Fruit fly (Drosophila melanogaster) whole organism, prepupa: Measurements from ENCODE around the gene CG33640.

Experiments
- Blimp-1 ChIP-seq: fragments of 200-800 bp; sonication (Bioruptor generic); optimal IDR thresholded peaks from 3 replicates; lab custom pipeline; 2017; ENCODE audit warnings: missing biosample characterization, missing genetic modification characterization, mild to moderate bottlenecking, moderate library complexity, missing genetic modification reagents
- CG10631 ChIP-seq: fragments of 200-800 bp; sonication (Bioruptor generic); optimal IDR thresholded peaks from 2 replicates; lab custom pipeline; 2016; ENCODE audit warnings: missing biosample characterization, missing genetic modification characterization
- CG10669 ChIP-seq: fragments of 200-800 bp; sonication (Bioruptor generic); optimal IDR thresholded peaks from 3 replicates; lab custom pipeline; 2018; ENCODE audit warnings: missing biosample characterization, mild to moderate bottlenecking, missing genetic modification characterization, moderate library complexity
- CG11294 ChIP-seq: fragments of 200-800 bp; sonication (Bioruptor generic); IDR thresholded peaks from 2 replicates; pipeline ENCODE4 v1.3.6; 2022; ENCODE audit warnings: missing biosample characterization, missing genetic modification characterization
- CG11762 ChIP-seq: fragments of 200-800 bp; sonication (Bioruptor generic); optimal IDR thresholded peaks from 3 replicates; lab custom pipeline; 2016; ENCODE audit warnings: missing biosample characterization, missing genetic modification characterization; ENCODE audit not compliant: insufficient read depth
- CG11902 ChIP-seq: fragments of 200-800 bp; sonication (Bioruptor generic); optimal IDR thresholded peaks from 3 replicates; lab custom pipeline; 2016; ENCODE audit warnings: missing biosample characterization, missing genetic modification characterization
- CG15336 ChIP-seq: fragments of 200-800 bp; sonication (Bioruptor generic); IDR thresholded peaks from 2 replicates; pipeline ENCODE4 v1.3.6; 2022; ENCODE audit warnings: missing biosample characterization, missing genetic modification characterization
- CG1621 ChIP-seq: fragments of 200-800 bp; sonication (Bioruptor generic); optimal IDR thresholded peaks from 3 replicates; lab custom pipeline; 2018; ENCODE audit warnings: missing biosample characterization, mild to moderate bottlenecking, missing genetic modification characterization
- CG16779 ChIP-seq: fragments of 200-800 bp; sonication (Bioruptor generic); optimal IDR thresholded peaks from 3 replicates; lab custom pipeline; 2017; ENCODE audit warnings: missing biosample characterization, mild to moderate bottlenecking, missing genetic modification characterization
- CG3032 ChIP-seq: fragments of 200-800 bp; optimal IDR thresholded peaks from 2 replicates; lab custom pipeline; 2019; ENCODE audit warnings: missing biosample characterization, mild to moderate bottlenecking, missing genetic modification characterization, moderate library complexity
- CG31627 ChIP-seq: fragments of 200-800 bp; sonication (Bioruptor generic); optimal IDR thresholded peaks from 3 replicates; lab custom pipeline; 2016; ENCODE audit warnings: missing biosample characterization, missing genetic modification characterization
- CG32006 ChIP-seq: fragments of 200-800 bp; sonication (Bioruptor generic); optimal IDR thresholded peaks from 3 replicates; lab custom pipeline; 2017; ENCODE audit warnings: missing biosample characterization, mild to moderate bottlenecking, missing genetic modification characterization
- CG34406 ChIP-seq: fragments of 200-800 bp; sonication (Bioruptor generic); optimal IDR thresholded peaks from 3 replicates; lab custom pipeline; 2016; ENCODE audit warnings: missing biosample characterization, missing genetic modification characterization
- CG4318 ChIP-seq: fragments of 200-800 bp; sonication (Bioruptor generic); optimal IDR thresholded peaks from 3 replicates; lab custom pipeline; 2017; ENCODE audit warnings: missing biosample characterization, mild to moderate bottlenecking, missing genetic modification characterization
- CG6163 ChIP-seq: fragments of 200-800 bp; sonication (Bioruptor generic); IDR thresholded peaks from 3 replicates; pipeline ENCODE4 v1.3.6; 2022; ENCODE audit warnings: missing biosample characterization, missing genetic modification characterization
- CG6276 ChIP-seq: fragments of 200-800 bp; sonication (Bioruptor generic); optimal IDR thresholded peaks from 2 replicates; lab custom pipeline; 2017; ENCODE audit warnings: missing biosample characterization, mild to moderate bottlenecking, missing genetic modification characterization
- CG6792 ChIP-seq: fragments of 200-800 bp; sonication (Bioruptor generic); optimal IDR thresholded peaks from 3 replicates; lab custom pipeline; 2016; ENCODE audit warnings: missing biosample characterization, missing genetic modification characterization
- CG6854 ChIP-seq: fragments of 200-800 bp; sonication (Bioruptor generic); optimal IDR thresholded peaks from 2 replicates; lab custom pipeline; 2017; ENCODE audit warnings: missing biosample characterization, mild to moderate bottlenecking, missing genetic modification characterization
- CG8119 ChIP-seq: fragments of 200-800 bp; sonication (Bioruptor generic); IDR thresholded peaks from 3 replicates; pipeline ENCODE4 v1.3.6; 2022; ENCODE audit warnings: missing biosample characterization, missing genetic modification characterization
- CG8319 ChIP-seq: fragments of 200-800 bp; sonication (Bioruptor generic); optimal IDR thresholded peaks from 3 replicates; lab custom pipeline; 2016; ENCODE audit warnings: missing biosample characterization, missing genetic modification characterization
- CG8632 ChIP-seq: fragments of 200-800 bp; sonication (Bioruptor generic); optimal IDR thresholded peaks from 3 replicates; lab custom pipeline; 2016; ENCODE audit warnings: missing biosample characterization, missing genetic modification characterization
- CG9139 ChIP-seq: fragments of 200-800 bp; sonication (Bioruptor generic); optimal IDR thresholded peaks from 3 replicates; lab custom pipeline; 2017; ENCODE audit warnings: missing biosample characterization, mild to moderate bottlenecking, missing genetic modification characterization
- Eip75B ChIP-seq: fragments of 200-800 bp; sonication (Bioruptor generic); optimal IDR thresholded peaks from 3 replicates; lab custom pipeline; 2016; ENCODE audit warnings: missing biosample characterization, missing genetic modification characterization
- Eip78C ChIP-seq: fragments of 200-800 bp; sonication (Bioruptor generic); peaks from one replicate; lab custom pipeline; 2016; ENCODE audit warnings: missing biosample characterization, missing genetic modification characterization
- Gug ChIP-seq: fragments of 200-800 bp; sonication (Bioruptor generic); IDR thresholded peaks from 2 replicates; pipeline ENCODE4 v1.3.6; 2022; ENCODE audit warnings: missing biosample characterization, missing genetic modification characterization
- Hr38 ChIP-seq: sonication (Bioruptor generic); optimal IDR thresholded peaks from 2 replicates; lab custom pipeline; 2016; ENCODE audit warnings: missing biosample characterization, missing genetic modification characterization
- Hr39 ChIP-seq: fragments of 200-800 bp; sonication (Bioruptor generic); optimal IDR thresholded peaks from 2 replicates; lab custom pipeline; 2016; ENCODE audit warnings: missing biosample characterization, missing genetic modification characterization
- Lpt ChIP-seq: fragments of 200-800 bp; sonication (Bioruptor generic); optimal IDR thresholded peaks from 3 replicates; lab custom pipeline; 2016; ENCODE audit warnings: missing biosample characterization, missing genetic modification characterization
- Met ChIP-seq: fragments of 200-800 bp; sonication (Bioruptor generic); optimal IDR thresholded peaks from 3 replicates; lab custom pipeline; 2016; ENCODE audit warnings: missing biosample characterization, missing genetic modification characterization
- Smox ChIP-seq: fragments of 200-800 bp; sonication (Bioruptor generic); optimal IDR thresholded peaks from 3 replicates; lab custom pipeline; 2016; ENCODE audit warnings: missing biosample characterization, missing genetic modification characterization
- Sox102F ChIP-seq: fragments of 200-800 bp; sonication (Bioruptor generic); optimal IDR thresholded peaks from 2 replicates; lab custom pipeline; 2016; ENCODE audit warnings: missing biosample characterization, mild to moderate bottlenecking, missing genetic modification characterization
- Sox14 ChIP-seq: fragments of 200-800 bp; sonication (Bioruptor generic); optimal IDR thresholded peaks from 3 replicates; lab custom pipeline; 2016; ENCODE audit warnings: missing biosample characterization, missing genetic modification characterization
- Sox15 ChIP-seq: fragments of 200-800 bp; sonication (Bioruptor generic); optimal IDR thresholded peaks from 3 replicates; lab custom pipeline; 2016; ENCODE audit warnings: missing biosample characterization, missing genetic modification characterization
- achi ChIP-seq: fragments of 200-800 bp; sonication (Bioruptor generic); optimal IDR thresholded peaks from 3 replicates; lab custom pipeline; 2016; ENCODE audit warnings: missing biosample characterization, missing genetic modification characterization
- acj6 ChIP-seq: fragments of 200-800 bp; sonication (Bioruptor generic); optimal IDR thresholded peaks from 3 replicates; lab custom pipeline; 2016; ENCODE audit warnings: missing biosample characterization, missing genetic modification characterization
- dac ChIP-seq: fragments of 200-800 bp; sonication (Bioruptor generic); optimal IDR thresholded peaks from 2 replicates; lab custom pipeline; 2017; ENCODE audit warnings: missing biosample characterization, mild to moderate bottlenecking, missing genetic modification characterization
- dsx ChIP-seq: fragments of 200-800 bp; optimal IDR thresholded peaks from 3 replicates; lab custom pipeline; 2019; ENCODE audit warnings: missing biosample characterization, mild to moderate bottlenecking, missing genetic modification characterization, moderate library complexity; ENCODE audit not compliant: poor library complexity, severe bottlenecking
- fd59A ChIP-seq: fragments of 200-800 bp; sonication (Bioruptor generic); optimal IDR thresholded peaks from 2 replicates; lab custom pipeline; 2017; ENCODE audit warnings: missing biosample characterization, mild to moderate bottlenecking, missing genetic modification characterization, missing genetic modification reagents
- fkh ChIP-seq: fragments of 200-800 bp; sonication (Bioruptor generic); optimal IDR thresholded peaks from 3 replicates; lab custom pipeline; 2017; ENCODE audit warnings: missing biosample characterization, mild to moderate bottlenecking, missing genetic modification characterization, moderate library complexity
- lz ChIP-seq: fragments of 200-800 bp; sonication (Bioruptor generic); optimal IDR thresholded peaks from 3 replicates; lab custom pipeline; 2016; ENCODE audit warnings: missing biosample characterization, missing genetic modification characterization
- net ChIP-seq: fragments of 200-800 bp; sonication (Bioruptor generic); optimal IDR thresholded peaks from 3 replicates; lab custom pipeline; 2016; ENCODE audit warnings: missing biosample characterization, missing genetic modification characterization
- pdm3 ChIP-seq: fragments of 200-800 bp; sonication (Bioruptor generic); optimal IDR thresholded peaks from 3 replicates; lab custom pipeline; 2016; ENCODE audit warnings: missing biosample characterization, missing genetic modification characterization
- salr ChIP-seq, 2 experiments: fragments of 200-800 bp; sonication (Bioruptor generic); optimal IDR thresholded peaks; 3 replicates each; lab custom pipeline; 2016 to 2018; ENCODE audit warnings: missing biosample characterization in 2 of 2, missing genetic modification characterization in 2 of 2, mild to moderate bottlenecking in 1 of 2
- spab ChIP-seq: fragments of 200-800 bp; sonication (Bioruptor generic); optimal IDR thresholded peaks from 2 replicates; lab custom pipeline; 2017; ENCODE audit warnings: missing biosample characterization, mild to moderate bottlenecking, missing genetic modification characterization, missing genetic modification reagents
- ss ChIP-seq, 2 experiments: fragments of 200-800 bp; sonication (Bioruptor generic); optimal IDR thresholded peaks; 2 replicates in 1 of 2; 3 replicates in 1 of 2; lab custom pipeline; 2017 to 2018; ENCODE audit warnings: mild to moderate bottlenecking in 2 of 2, missing biosample characterization in 2 of 2, missing genetic modification characterization in 2 of 2, moderate library complexity in 1 of 2
- svp ChIP-seq: fragments of 200-800 bp; sonication (Bioruptor generic); peaks from one replicate; lab custom pipeline; 2016; ENCODE audit warnings: missing biosample characterization, missing genetic modification characterization
- topi ChIP-seq: fragments of 200-800 bp; sonication (Bioruptor generic); optimal IDR thresholded peaks from 3 replicates; lab custom pipeline; 2016; ENCODE audit warnings: missing biosample characterization, missing genetic modification characterization
- vri ChIP-seq: fragments of 200-800 bp; sonication (Bioruptor generic); optimal IDR thresholded peaks from 3 replicates; lab custom pipeline; 2016; ENCODE audit warnings: missing biosample characterization, mild to moderate bottlenecking, missing genetic modification characterization

The CG33640 gene

DNA sequence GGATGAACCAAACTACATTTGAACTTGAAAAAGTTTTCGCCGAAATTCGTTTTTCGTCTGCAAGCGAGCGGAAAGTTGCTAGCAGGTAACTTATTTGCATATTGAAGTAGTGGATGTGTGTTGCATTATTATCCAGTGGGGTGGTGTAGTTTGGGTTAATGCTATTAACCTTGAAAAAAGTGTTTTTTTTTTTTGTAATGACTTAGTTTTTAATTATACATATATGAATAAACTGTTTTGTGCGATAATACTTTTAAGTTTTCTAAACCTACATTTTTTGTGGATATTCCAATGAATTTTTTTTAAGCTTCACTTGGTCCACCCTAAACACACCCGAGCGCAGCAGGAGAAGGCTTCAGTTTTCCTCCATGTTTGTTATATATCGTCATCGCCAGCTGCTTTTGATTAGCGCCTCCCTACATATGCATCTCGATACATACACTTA, 43.4 kb downstream of the CG33640 start (continued):
- TF ChIP-seq Hr38 (GFP tag; lab: Kevin White, UChicago) (no peak), Sox15 (GFP tag; lab: Kevin White, UChicago) (peak; percentile 77), acj6 (GFP tag; lab: Kevin White, UChicago) (peak; percentile 93), spab (GFP tag; lab: Kevin White, UChicago) (peak; percentile 86), Eip75B (GFP tag; lab: Kevin White, UChicago) (peak; percentile 88), fd59A (GFP tag; lab: Kevin White, UChicago) (peak; percentile 80), Lpt (GFP tag; lab: Kevin White, UChicago) (peak; percentile 90), CG3032 (tag; lab: Kevin White, UChicago) (peak; percentile 68)

DNA sequence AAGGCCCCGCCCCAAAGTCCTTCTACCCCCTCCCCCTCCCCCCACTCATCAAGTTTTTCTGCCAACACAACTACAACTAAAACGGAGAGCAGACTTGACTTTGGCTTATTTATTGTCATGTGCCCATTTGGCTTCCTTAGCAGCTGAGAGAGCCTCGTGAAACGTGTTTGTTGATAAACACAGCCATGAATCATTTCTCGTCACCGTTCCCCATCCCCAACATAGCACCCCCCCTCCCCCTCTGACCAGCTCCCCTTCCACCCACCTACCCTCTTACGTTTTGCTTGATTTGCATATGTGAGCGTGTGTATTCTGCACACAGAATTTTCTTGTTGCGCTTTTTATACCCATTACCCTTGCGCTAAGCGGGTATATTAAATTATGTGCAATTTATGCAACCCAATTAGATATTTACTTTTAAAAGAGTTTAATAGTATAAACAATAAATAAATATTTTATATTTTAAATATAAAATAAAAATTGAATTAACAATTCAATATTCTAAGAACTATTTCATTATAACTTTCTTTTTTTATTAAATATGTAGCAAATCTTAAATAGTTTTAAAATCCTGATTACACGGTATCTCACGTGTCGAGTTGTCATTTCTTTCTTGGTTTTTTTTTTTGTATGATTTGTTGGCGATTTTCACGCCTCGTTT, 44.3 kb downstream of the CG33640 start:
- TF ChIP-seq CG11762 (GFP tag; lab: Kevin White, UChicago) (no peak), CG11294 (GFP tag; lab: Robert Waterston, UW) (no peak), fkh (GFP tag; lab: Kevin White, UChicago) (peak; percentile 33), CG9139 (peak; percentile 25), CG4318 (GFP tag; lab: Kevin White, UChicago) (peak; percentile 49), salr (GFP tag; optimal IDR thresholded peaks at IDR 0.05; lab: Kevin White, UChicago) (peak; percentile 27 to 63), CG11902 (GFP tag; lab: Kevin White, UChicago) (no peak), vri (GFP tag; lab: Kevin White, UChicago) (no peak), dac (GFP tag; lab: Kevin White, UChicago) (no peak), CG6792 (peak; percentile 48), CG8632 (GFP tag; lab: Kevin White, UChicago) (peak; percentile 56), Sox102F (GFP tag; lab: Kevin White, UChicago) (peak; percentile 26), topi (GFP tag; lab: Kevin White, UChicago) (peak; percentile 48), CG8319 (GFP tag; lab: Kevin White, UChicago) (no peak), CG1621 (tag; lab: Kevin White, UChicago) (no peak), CG10631 (GFP tag; lab: Kevin White, UChicago) (peak; percentile 71), Hr39 (GFP tag; lab: Kevin White, UChicago) (no peak), CG6163 (GFP tag; lab: Robert Waterston, UW) (peak; percentile 50; the same call in 1 of the 3 replicates), CG8119 (GFP tag; lab: Robert Waterston, UW) (peak; percentile 75), Hr38 (GFP tag; lab: Kevin White, UChicago) (no peak), CG3032 (tag; lab: Kevin White, UChicago) (peak; percentile 70), Smox (GFP tag; lab: Kevin White, UChicago) (peak; percentile 38), pdm3 (GFP tag; lab: Kevin White, UChicago) (no peak), dsx (GFP tag; lab: Kevin White, UChicago) (peak; percentile 53), CG6854 (GFP tag; lab: Kevin White, UChicago) (no peak), net (GFP tag; lab: Kevin White, UChicago) (peak; percentile 37), Eip78C (GFP tag; lab: Kevin White, UChicago) (peak; percentile 78), Eip75B (GFP tag; lab: Kevin White, UChicago) (peak; percentile 44), CG32006 (peak; percentile 79), svp (GFP tag; lab: Kevin White, UChicago) (peak; percentile 76), CG15336 (peak; percentile 78), achi (GFP tag; lab: Kevin White, UChicago) (peak; percentile 63), ss (GFP tag; optimal IDR thresholded peaks at IDR 0.05; lab: Kevin White, UChicago) (peak; percentile 49 to 53), CG16779 (tag; lab: Kevin White, UChicago) (peak; percentile 17), CG31627 (peak; percentile 3), Lpt (GFP tag; lab: Kevin White, UChicago) (peak; percentile 19), lz (no peak), fd59A (GFP tag; lab: Kevin White, UChicago) (no peak), Sox14 (GFP tag; lab: Kevin White, UChicago) (no peak), Gug (GFP tag; lab: Robert Waterston, UW) (peak; percentile 49), Blimp-1 (GFP tag; lab: Kevin White, UChicago) (peak; percentile 21), CG6276 (GFP tag; lab: Kevin White, UChicago) (peak; percentile 61), CG34406 (GFP tag; lab: Kevin White, UChicago) (peak; percentile 60), CG10669 (peak; percentile 43), Met (GFP tag; lab: Kevin White, UChicago) (peak; percentile 21)
